Fruit fly (Drosophila melanogaster) whole organism, prepupa: ENCODE measurements around the gene CG9449.

Experiments
- CG10631 ChIP-seq: fragments of 200-800 bp; sonication (Bioruptor generic); optimal IDR thresholded peaks from 2 replicates; lab custom pipeline; 2016; ENCODE audit warnings: missing biosample characterization, missing genetic modification characterization
- CG10669 ChIP-seq: fragments of 200-800 bp; sonication (Bioruptor generic); optimal IDR thresholded peaks from 3 replicates; lab custom pipeline; 2018; ENCODE audit warnings: missing biosample characterization, mild to moderate bottlenecking, missing genetic modification characterization, moderate library complexity
- CG11294 ChIP-seq: fragments of 200-800 bp; sonication (Bioruptor generic); IDR thresholded peaks from 2 replicates; pipeline ENCODE4 v1.3.6; 2022; ENCODE audit warnings: missing biosample characterization, missing genetic modification characterization
- CG11762 ChIP-seq: fragments of 200-800 bp; sonication (Bioruptor generic); optimal IDR thresholded peaks from 3 replicates; lab custom pipeline; 2016; ENCODE audit warnings: missing biosample characterization, missing genetic modification characterization; ENCODE audit not compliant: insufficient read depth
- CG11902 ChIP-seq: fragments of 200-800 bp; sonication (Bioruptor generic); optimal IDR thresholded peaks from 3 replicates; lab custom pipeline; 2016; ENCODE audit warnings: missing biosample characterization, missing genetic modification characterization
- CG15336 ChIP-seq: fragments of 200-800 bp; sonication (Bioruptor generic); IDR thresholded peaks from 2 replicates; pipeline ENCODE4 v1.3.6; 2022; ENCODE audit warnings: missing biosample characterization, missing genetic modification characterization
- CG1621 ChIP-seq: fragments of 200-800 bp; sonication (Bioruptor generic); optimal IDR thresholded peaks from 3 replicates; lab custom pipeline; 2018; ENCODE audit warnings: missing biosample characterization, mild to moderate bottlenecking, missing genetic modification characterization
- CG16779 ChIP-seq: fragments of 200-800 bp; sonication (Bioruptor generic); optimal IDR thresholded peaks from 3 replicates; lab custom pipeline; 2017; ENCODE audit warnings: missing biosample characterization, mild to moderate bottlenecking, missing genetic modification characterization
- CG32006 ChIP-seq: fragments of 200-800 bp; sonication (Bioruptor generic); optimal IDR thresholded peaks from 3 replicates; lab custom pipeline; 2017; ENCODE audit warnings: missing biosample characterization, mild to moderate bottlenecking, missing genetic modification characterization
- CG34406 ChIP-seq: fragments of 200-800 bp; sonication (Bioruptor generic); optimal IDR thresholded peaks from 3 replicates; lab custom pipeline; 2016; ENCODE audit warnings: missing biosample characterization, missing genetic modification characterization
- CG3919 ChIP-seq: fragments of 200-800 bp; sonication (Bioruptor generic); optimal IDR thresholded peaks from 3 replicates; lab custom pipeline; 2016; ENCODE audit warnings: missing biosample characterization, missing genetic modification characterization
- CG6163 ChIP-seq: fragments of 200-800 bp; sonication (Bioruptor generic); IDR thresholded peaks from 3 replicates; pipeline ENCODE4 v1.3.6; 2022; ENCODE audit warnings: missing biosample characterization, missing genetic modification characterization
- CG6276 ChIP-seq: fragments of 200-800 bp; sonication (Bioruptor generic); optimal IDR thresholded peaks from 2 replicates; lab custom pipeline; 2017; ENCODE audit warnings: missing biosample characterization, mild to moderate bottlenecking, missing genetic modification characterization
- CG6792 ChIP-seq: fragments of 200-800 bp; sonication (Bioruptor generic); optimal IDR thresholded peaks from 3 replicates; lab custom pipeline; 2016; ENCODE audit warnings: missing biosample characterization, missing genetic modification characterization
- CG6808 ChIP-seq: fragments of 200-800 bp; sonication (Bioruptor generic); optimal IDR thresholded peaks from 3 replicates; lab custom pipeline; 2017; ENCODE audit warnings: missing biosample characterization, missing genetic modification characterization, mild to moderate bottlenecking, moderate library complexity, missing genetic modification reagents
- CG6854 ChIP-seq: fragments of 200-800 bp; sonication (Bioruptor generic); optimal IDR thresholded peaks from 2 replicates; lab custom pipeline; 2017; ENCODE audit warnings: missing biosample characterization, mild to moderate bottlenecking, missing genetic modification characterization
- CG7368 ChIP-seq: fragments of 200-800 bp; sonication (Bioruptor generic); optimal IDR thresholded peaks from 3 replicates; lab custom pipeline; 2016; ENCODE audit warnings: missing biosample characterization, missing genetic modification characterization
- CG8119 ChIP-seq: fragments of 200-800 bp; sonication (Bioruptor generic); IDR thresholded peaks from 3 replicates; pipeline ENCODE4 v1.3.6; 2022; ENCODE audit warnings: missing biosample characterization, missing genetic modification characterization
- CG8319 ChIP-seq: fragments of 200-800 bp; sonication (Bioruptor generic); optimal IDR thresholded peaks from 3 replicates; lab custom pipeline; 2016; ENCODE audit warnings: missing biosample characterization, missing genetic modification characterization
- CG9139 ChIP-seq: fragments of 200-800 bp; sonication (Bioruptor generic); optimal IDR thresholded peaks from 3 replicates; lab custom pipeline; 2017; ENCODE audit warnings: missing biosample characterization, mild to moderate bottlenecking, missing genetic modification characterization
- Eip75B ChIP-seq: fragments of 200-800 bp; sonication (Bioruptor generic); optimal IDR thresholded peaks from 3 replicates; lab custom pipeline; 2016; ENCODE audit warnings: missing biosample characterization, missing genetic modification characterization
- Eip78C ChIP-seq: fragments of 200-800 bp; sonication (Bioruptor generic); peaks from one replicate; lab custom pipeline; 2016; ENCODE audit warnings: missing biosample characterization, missing genetic modification characterization
- Ets21C ChIP-seq: fragments of 200-800 bp; sonication (Bioruptor generic); optimal IDR thresholded peaks from 3 replicates; lab custom pipeline; 2016; ENCODE audit warnings: missing biosample characterization, missing genetic modification characterization
- Ets96B ChIP-seq: fragments of 200-800 bp; optimal IDR thresholded peaks from 2 replicates; lab custom pipeline; 2019; ENCODE audit warnings: missing biosample characterization, mild to moderate bottlenecking, missing genetic modification characterization, moderate library complexity
- Gug ChIP-seq: fragments of 200-800 bp; sonication (Bioruptor generic); IDR thresholded peaks from 2 replicates; pipeline ENCODE4 v1.3.6; 2022; ENCODE audit warnings: missing biosample characterization, missing genetic modification characterization
- Hr38 ChIP-seq: sonication (Bioruptor generic); optimal IDR thresholded peaks from 2 replicates; lab custom pipeline; 2016; ENCODE audit warnings: missing biosample characterization, missing genetic modification characterization
- Hr39 ChIP-seq: fragments of 200-800 bp; sonication (Bioruptor generic); optimal IDR thresholded peaks from 2 replicates; lab custom pipeline; 2016; ENCODE audit warnings: missing biosample characterization, missing genetic modification characterization
- Hr4 ChIP-seq: fragments of 200-800 bp; sonication (Bioruptor generic); optimal IDR thresholded peaks from 3 replicates; lab custom pipeline; 2016; ENCODE audit warnings: missing biosample characterization, missing genetic modification characterization
- Lpt ChIP-seq: fragments of 200-800 bp; sonication (Bioruptor generic); optimal IDR thresholded peaks from 3 replicates; lab custom pipeline; 2016; ENCODE audit warnings: missing biosample characterization, missing genetic modification characterization
- Met ChIP-seq: fragments of 200-800 bp; sonication (Bioruptor generic); optimal IDR thresholded peaks from 3 replicates; lab custom pipeline; 2016; ENCODE audit warnings: missing biosample characterization, missing genetic modification characterization
- OdsH ChIP-seq: fragments of 200-800 bp; sonication (Bioruptor generic); optimal IDR thresholded peaks from 3 replicates; lab custom pipeline; 2016; ENCODE audit warnings: missing biosample characterization, missing genetic modification characterization
- Sox102F ChIP-seq: fragments of 200-800 bp; sonication (Bioruptor generic); optimal IDR thresholded peaks from 2 replicates; lab custom pipeline; 2016; ENCODE audit warnings: missing biosample characterization, mild to moderate bottlenecking, missing genetic modification characterization
- Sox15 ChIP-seq: fragments of 200-800 bp; sonication (Bioruptor generic); optimal IDR thresholded peaks from 3 replicates; lab custom pipeline; 2016; ENCODE audit warnings: missing biosample characterization, missing genetic modification characterization
- acj6 ChIP-seq: fragments of 200-800 bp; sonication (Bioruptor generic); optimal IDR thresholded peaks from 3 replicates; lab custom pipeline; 2016; ENCODE audit warnings: missing biosample characterization, missing genetic modification characterization
- dac ChIP-seq: fragments of 200-800 bp; sonication (Bioruptor generic); optimal IDR thresholded peaks from 2 replicates; lab custom pipeline; 2017; ENCODE audit warnings: missing biosample characterization, mild to moderate bottlenecking, missing genetic modification characterization
- dsx ChIP-seq: fragments of 200-800 bp; optimal IDR thresholded peaks from 3 replicates; lab custom pipeline; 2019; ENCODE audit warnings: missing biosample characterization, mild to moderate bottlenecking, missing genetic modification characterization, moderate library complexity; ENCODE audit not compliant: poor library complexity, severe bottlenecking
- eg ChIP-seq: fragments of 200-800 bp; sonication (Bioruptor generic); IDR thresholded peaks from 3 replicates; pipeline ENCODE4 v1.3.6; 2022; ENCODE audit warnings: missing biosample characterization, missing genetic modification characterization
- fd85E ChIP-seq: fragments of 200-800 bp; sonication (Bioruptor generic); optimal IDR thresholded peaks from 3 replicates; lab custom pipeline; 2016; ENCODE audit warnings: missing biosample characterization, missing genetic modification characterization
- fkh ChIP-seq: fragments of 200-800 bp; sonication (Bioruptor generic); optimal IDR thresholded peaks from 3 replicates; lab custom pipeline; 2017; ENCODE audit warnings: missing biosample characterization, mild to moderate bottlenecking, missing genetic modification characterization, moderate library complexity
- lz ChIP-seq: fragments of 200-800 bp; sonication (Bioruptor generic); optimal IDR thresholded peaks from 3 replicates; lab custom pipeline; 2016; ENCODE audit warnings: missing biosample characterization, missing genetic modification characterization
- net ChIP-seq: fragments of 200-800 bp; sonication (Bioruptor generic); optimal IDR thresholded peaks from 3 replicates; lab custom pipeline; 2016; ENCODE audit warnings: missing biosample characterization, missing genetic modification characterization
- pdm3 ChIP-seq: fragments of 200-800 bp; sonication (Bioruptor generic); optimal IDR thresholded peaks from 3 replicates; lab custom pipeline; 2016; ENCODE audit warnings: missing biosample characterization, missing genetic modification characterization
- salr ChIP-seq, 2 experiments: fragments of 200-800 bp; sonication (Bioruptor generic); optimal IDR thresholded peaks; 3 replicates each; lab custom pipeline; 2016 to 2018; ENCODE audit warnings: missing biosample characterization in 2 of 2, missing genetic modification characterization in 2 of 2, mild to moderate bottlenecking in 1 of 2
- ss ChIP-seq, 2 experiments: fragments of 200-800 bp; sonication (Bioruptor generic); optimal IDR thresholded peaks; 2 replicates in 1 of 2; 3 replicates in 1 of 2; lab custom pipeline; 2017 to 2018; ENCODE audit warnings: mild to moderate bottlenecking in 2 of 2, missing biosample characterization in 2 of 2, missing genetic modification characterization in 2 of 2, moderate library complexity in 1 of 2
- svp ChIP-seq: fragments of 200-800 bp; sonication (Bioruptor generic); peaks from one replicate; lab custom pipeline; 2016; ENCODE audit warnings: missing biosample characterization, missing genetic modification characterization
- vri ChIP-seq: fragments of 200-800 bp; sonication (Bioruptor generic); optimal IDR thresholded peaks from 3 replicates; lab custom pipeline; 2016; ENCODE audit warnings: missing biosample characterization, mild to moderate bottlenecking, missing genetic modification characterization

CG9449 gene

DNA sequence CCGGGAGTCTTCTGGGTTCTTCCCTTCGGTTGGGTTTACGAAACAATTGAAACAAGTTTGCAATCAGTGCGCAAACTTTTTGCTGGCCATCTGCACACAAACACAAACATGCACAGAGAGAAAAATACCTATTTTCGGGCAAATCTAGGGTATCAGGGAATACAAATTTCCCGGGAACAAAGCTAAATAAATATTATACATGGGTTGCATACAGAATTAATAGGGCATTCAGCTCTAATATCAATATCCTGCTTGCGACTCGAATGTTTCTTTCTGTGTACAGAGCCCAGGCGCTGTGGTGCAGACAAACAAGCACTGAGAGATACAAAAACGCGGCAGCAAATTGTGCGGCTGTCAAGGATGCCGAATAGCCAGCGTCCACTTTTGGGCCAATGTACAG is 53.4 kb downstream of the CG9449 start (continued):
- TF ChIP-seq CG6276 (GFP tag; lab: Kevin White, UChicago), result no peak
- peak; percentile 18 for TF ChIP-seq CG8319 (GFP tag; lab: Kevin White, UChicago)
- no peak for TF ChIP-seq salr (GFP tag; optimal IDR thresholded peaks at IDR 0.05; lab: Kevin White, UChicago)
- peak; percentile 7 for TF ChIP-seq Ets96B
- TF ChIP-seq fkh (GFP tag; lab: Kevin White, UChicago), result no peak
- TF ChIP-seq CG9139, result no peak
- TF ChIP-seq CG10631 (GFP tag; lab: Kevin White, UChicago), result no peak
- no peak for TF ChIP-seq CG7368 (GFP tag; lab: Kevin White, UChicago)
- TF ChIP-seq lz (GFP tag; lab: Kevin White, UChicago), result peak; percentile 32
- no peak for TF ChIP-seq CG11294 (GFP tag; lab: Robert Waterston, UW)
- TF ChIP-seq Hr39 (GFP tag; lab: Kevin White, UChicago), result peak; percentile 48
- 0 out of 3 replicates have a peak, but pooled peaks have one; percentile 13 for TF ChIP-seq CG8119
- TF ChIP-seq Lpt (GFP tag; lab: Kevin White, UChicago), result no peak
- peak; percentile 32 for TF ChIP-seq acj6 (GFP tag; lab: Kevin White, UChicago)
- no peak for TF ChIP-seq Gug (GFP tag; lab: Robert Waterston, UW)
- no peak for TF ChIP-seq CG11902
- no peak for TF ChIP-seq CG6792 (GFP tag; lab: Kevin White, UChicago)
- TF ChIP-seq Eip75B (GFP tag; lab: Kevin White, UChicago), result no peak
- no peak for TF ChIP-seq fd85E (GFP tag; lab: Kevin White, UChicago)
- TF ChIP-seq eg (GFP tag; lab: Robert Waterston, UW), result 0 out of 3 replicates have a peak, but pooled peaks have one; percentile 27
- no peak for TF ChIP-seq dsx (GFP tag; lab: Kevin White, UChicago)
- TF ChIP-seq Hr4, result no peak
- TF ChIP-seq pdm3 (GFP tag; lab: Kevin White, UChicago), result peak; percentile 17
- TF ChIP-seq CG6854, result no peak
- peak; percentile 19 for TF ChIP-seq OdsH (GFP tag; lab: Kevin White, UChicago)
- TF ChIP-seq CG3919 (GFP tag; lab: Kevin White, UChicago), result peak; percentile 34
- peak; percentile 2 for TF ChIP-seq Ets21C (GFP tag; lab: Kevin White, UChicago)
- TF ChIP-seq CG32006 (GFP tag; lab: Kevin White, UChicago), result peak; percentile 19
- TF ChIP-seq CG1621 (tag; lab: Kevin White, UChicago), result peak; percentile 13
- TF ChIP-seq Met (GFP tag; lab: Kevin White, UChicago), result peak; percentile 24
- no peak for TF ChIP-seq dac
- TF ChIP-seq Eip78C (GFP tag; lab: Kevin White, UChicago), result peak; percentile 51
- no peak for TF ChIP-seq CG11762 (GFP tag; lab: Kevin White, UChicago)

DNA sequence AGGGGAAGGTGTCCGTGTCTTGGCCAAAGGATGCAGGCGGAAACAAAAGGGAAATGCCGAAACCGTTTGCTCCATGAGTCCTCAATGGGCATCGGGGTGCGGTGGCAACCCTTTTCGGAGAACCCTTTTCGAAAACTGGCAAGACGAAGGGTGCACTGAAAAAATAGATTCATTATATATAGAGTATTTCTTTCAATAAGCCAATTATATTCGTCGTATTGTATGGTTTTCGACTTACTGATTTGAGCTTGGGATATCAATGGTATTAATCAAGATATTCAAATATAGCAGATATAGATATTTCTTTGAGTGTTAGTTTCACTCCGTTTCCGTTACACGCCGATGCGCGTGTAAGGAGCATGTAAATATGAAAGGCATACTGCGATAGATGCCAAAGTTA is 55.3 kb downstream of the CG9449 start:
- TF ChIP-seq Eip75B (GFP tag; lab: Kevin White, UChicago), result peak; percentile 10
- TF ChIP-seq Ets96B, result peak; percentile 16
- no peak for TF ChIP-seq CG16779 (tag; lab: Kevin White, UChicago)
- peak; percentile 7 for TF ChIP-seq CG10631 (GFP tag; lab: Kevin White, UChicago)
- TF ChIP-seq CG6808, result no peak
- no peak for TF ChIP-seq Hr39 (GFP tag; lab: Kevin White, UChicago)
- no peak for TF ChIP-seq CG11294 (GFP tag; lab: Robert Waterston, UW)
- TF ChIP-seq ss (GFP tag; optimal IDR thresholded peaks at IDR 0.05; lab: Kevin White, UChicago), result peak in 1 of 2 experiments; percentile 5
- TF ChIP-seq CG6163, result peak; percentile 61; the same call in 1 of the 3 replicates
- TF ChIP-seq OdsH (GFP tag; lab: Kevin White, UChicago), result peak; percentile 13
- no peak for TF ChIP-seq CG7368 (GFP tag; lab: Kevin White, UChicago)
- TF ChIP-seq Sox102F (GFP tag; lab: Kevin White, UChicago), result no peak
- TF ChIP-seq eg (GFP tag; lab: Robert Waterston, UW), result no peak
- no peak for TF ChIP-seq CG9139
- TF ChIP-seq pdm3 (GFP tag; lab: Kevin White, UChicago), result no peak
- no peak for TF ChIP-seq salr (GFP tag; optimal IDR thresholded peaks at IDR 0.05; lab: Kevin White, UChicago)
- TF ChIP-seq Eip78C (GFP tag; lab: Kevin White, UChicago), result peak; percentile 72
- TF ChIP-seq CG1621 (tag; lab: Kevin White, UChicago), result no peak
- TF ChIP-seq dac, result no peak
- TF ChIP-seq Sox15 (GFP tag; lab: Kevin White, UChicago), result no peak
- TF ChIP-seq vri (GFP tag; lab: Kevin White, UChicago), result no peak
- no peak for TF ChIP-seq dsx (GFP tag; lab: Kevin White, UChicago)
- TF ChIP-seq lz (GFP tag; lab: Kevin White, UChicago), result peak; percentile 10
- peak; percentile 12 for TF ChIP-seq CG3919 (GFP tag; lab: Kevin White, UChicago)
- no peak for TF ChIP-seq CG6854
- TF ChIP-seq net (GFP tag; lab: Kevin White, UChicago), result no peak
- no peak for TF ChIP-seq Hr38 (GFP tag; lab: Kevin White, UChicago)
- TF ChIP-seq CG11902, result no peak
- TF ChIP-seq Gug (GFP tag; lab: Robert Waterston, UW), result no peak
- no peak for TF ChIP-seq Lpt (GFP tag; lab: Kevin White, UChicago)
- peak; percentile 0 for TF ChIP-seq CG6792 (GFP tag; lab: Kevin White, UChicago)
- no peak for TF ChIP-seq CG34406 (GFP tag; lab: Kevin White, UChicago)
- no peak for TF ChIP-seq acj6 (GFP tag; lab: Kevin White, UChicago)
- peak; percentile 65 for TF ChIP-seq svp (GFP tag; lab: Kevin White, UChicago)
- TF ChIP-seq CG15336 (GFP tag; lab: Robert Waterston, UW), result no peak
- peak; percentile 36 for TF ChIP-seq CG10669 (GFP tag; lab: Kevin White, UChicago)
- no peak for TF ChIP-seq fd85E (GFP tag; lab: Kevin White, UChicago)
- TF ChIP-seq fkh (GFP tag; lab: Kevin White, UChicago), result no peak
